Fruit fly (Drosophila melanogaster): Measurements from ENCODE around the gene prage.

- TF ChIP-seq h (optimal IDR thresholded peaks at IDR 0.05), result no peak
- no peak for TF ChIP-seq Myc (optimal IDR thresholded peaks at IDR 0.05)
Measured at dm6 chrX:1848624-1849198, 75.2 kb downstream of the prage start.
